Fruit fly (Drosophila melanogaster) whole organism, embryonic: Measurements from ENCODE around the gene pigs.

ENCODE experiments used
- Abd-B ChIP-seq: fragments of 200-800 bp; sonication (Bioruptor generic); optimal IDR thresholded peaks from 2 replicates; lab custom pipeline; 2018; ENCODE audit warnings: missing biosample characterization, mild to moderate bottlenecking, missing genetic modification characterization, moderate library complexity
- B-H2 ChIP-seq: fragments of 200-800 bp; sonication (Bioruptor generic); optimal IDR thresholded peaks from 2 replicates; lab custom pipeline; 2018; ENCODE audit warnings: missing biosample characterization, mild to moderate bottlenecking, missing genetic modification characterization
- CG10543 ChIP-seq: fragments of 200-800 bp; sonication (Bioruptor generic); optimal IDR thresholded peaks from 3 replicates; lab custom pipeline; 2017; ENCODE audit warnings: missing biosample characterization, mild to moderate bottlenecking, missing genetic modification characterization, moderate library complexity
- CG10979 ChIP-seq: fragments of 200-800 bp; sonication (Bioruptor generic); optimal IDR thresholded peaks from 2 replicates; lab custom pipeline; 2018; ENCODE audit warnings: missing biosample characterization, mild to moderate bottlenecking, missing genetic modification characterization, moderate library complexity
- CG11398 ChIP-seq: fragments of 200-800 bp; sonication (Bioruptor generic); optimal IDR thresholded peaks from 2 replicates; lab custom pipeline; 2016; ENCODE audit warnings: missing biosample characterization, missing genetic modification characterization
- CG12391 ChIP-seq: fragments of 200-800 bp; sonication (Bioruptor generic); optimal IDR thresholded peaks from 3 replicates; lab custom pipeline; 2018; ENCODE audit warnings: missing biosample characterization, mild to moderate bottlenecking, missing genetic modification characterization, moderate library complexity
- CG12942 ChIP-seq: fragments of 200-800 bp; sonication (Bioruptor generic); optimal IDR thresholded peaks from 3 replicates; lab custom pipeline; 2016; ENCODE audit warnings: missing biosample characterization, missing genetic modification characterization
- CG13296 ChIP-seq: fragments of 200-800 bp; sonication (Bioruptor generic); optimal IDR thresholded peaks from 3 replicates; lab custom pipeline; 2018; ENCODE audit warnings: missing biosample characterization, mild to moderate bottlenecking, missing genetic modification characterization
- CG14710 ChIP-seq: fragments of 200-800 bp; sonication (Bioruptor generic); optimal IDR thresholded peaks from 3 replicates; lab custom pipeline; 2019; ENCODE audit warnings: missing biosample characterization, mild to moderate bottlenecking, missing genetic modification characterization, moderate library complexity
- CG14965 ChIP-seq: fragments of 200-800 bp; sonication (Bioruptor generic); optimal IDR thresholded peaks from 2 replicates; lab custom pipeline; 2016; ENCODE audit warnings: missing biosample characterization, missing genetic modification characterization, borderline replicate concordance
- CG1529 ChIP-seq: fragments of 200-800 bp; sonication (Bioruptor generic); optimal IDR thresholded peaks from 3 replicates; lab custom pipeline; 2018; ENCODE audit warnings: missing biosample characterization, missing genetic modification characterization
- CG15601 ChIP-seq: fragments of 200-800 bp; sonication (Bioruptor generic); optimal IDR thresholded peaks from 3 replicates; lab custom pipeline; 2019; ENCODE audit warnings: missing biosample characterization, mild to moderate bottlenecking, missing genetic modification characterization, moderate library complexity
- CG1603 ChIP-seq: fragments of 200-800 bp; sonication (Bioruptor generic); optimal IDR thresholded peaks from 2 replicates; lab custom pipeline; 2019; ENCODE audit warnings: missing biosample characterization, mild to moderate bottlenecking, missing genetic modification characterization, moderate library complexity
- CG16813 ChIP-seq: fragments of 200-800 bp; sonication (Bioruptor generic); IDR thresholded peaks from 3 replicates; pipeline ENCODE4 v1.3.6; 2022; ENCODE audit warnings: missing biosample characterization, missing genetic modification characterization; ENCODE audit not compliant: partially characterized antibody
- CG17385 ChIP-seq: fragments of 200-800 bp; sonication (Bioruptor generic); optimal IDR thresholded peaks from 3 replicates; lab custom pipeline; 2018; ENCODE audit warnings: missing biosample characterization, mild to moderate bottlenecking, missing genetic modification characterization
- CG17912 ChIP-seq: fragments of 200-800 bp; sonication (Bioruptor generic); optimal IDR thresholded peaks from 2 replicates; lab custom pipeline; 2018; ENCODE audit warnings: missing biosample characterization, mild to moderate bottlenecking, missing genetic modification characterization
- CG2202 ChIP-seq: fragments of 200-800 bp; sonication (Bioruptor generic); optimal IDR thresholded peaks from 2 replicates; lab custom pipeline; 2018; ENCODE audit warnings: missing biosample characterization, mild to moderate bottlenecking, missing genetic modification characterization
- CG4424 ChIP-seq: fragments of 200-800 bp; sonication (Bioruptor generic); optimal IDR thresholded peaks from 3 replicates; lab custom pipeline; 2016; ENCODE audit warnings: missing biosample characterization, missing genetic modification characterization
- CG6765 ChIP-seq: fragments of 200-800 bp; sonication (Bioruptor generic); optimal IDR thresholded peaks from 3 replicates; lab custom pipeline; 2017; ENCODE audit warnings: missing biosample characterization, mild to moderate bottlenecking, missing genetic modification characterization
- CG7357 ChIP-seq: fragments of 200-800 bp; sonication (Bioruptor generic); IDR thresholded peaks from 3 replicates; pipeline ENCODE4 v1.3.6; 2022; ENCODE audit warnings: missing biosample characterization, missing genetic modification characterization
- CG7987 ChIP-seq: fragments of 200-800 bp; sonication (Bioruptor generic); optimal IDR thresholded peaks from 2 replicates; lab custom pipeline; 2018; ENCODE audit warnings: missing biosample characterization, mild to moderate bottlenecking, missing genetic modification characterization, moderate library complexity
- CG8290 ChIP-seq, 3 experiments: fragments of 200-800 bp; sonication (Bioruptor generic); optimal IDR thresholded peaks; 2 replicates each; lab custom pipeline; 2016 to 2019; ENCODE audit warnings: missing biosample characterization in 3 of 3, missing genetic modification characterization in 3 of 3, mild to moderate bottlenecking in 2 of 3, moderate library complexity in 1 of 3
- CG9727 ChIP-seq: fragments of 200-800 bp; sonication (Bioruptor generic); optimal IDR thresholded peaks from 3 replicates; lab custom pipeline; 2017; ENCODE audit warnings: missing biosample characterization, mild to moderate bottlenecking, missing genetic modification characterization
- CHES-1-like ChIP-seq: fragments of 200-800 bp; sonication (Bioruptor generic); optimal IDR thresholded peaks from 2 replicates; lab custom pipeline; 2016; ENCODE audit warnings: missing biosample characterization, missing genetic modification characterization
- D ChIP-seq, 2 experiments: fragments of 200-800 bp in 1 of 2; fragments of >200 bp in 1 of 2; sonication (Bioruptor generic) in 1 of 2; optimal IDR thresholded peaks; 2 replicates in 1 of 2; 3 replicates in 1 of 2; lab custom pipeline; 2017; ENCODE audit warnings: mild to moderate bottlenecking in 1 of 2, missing biosample characterization in 1 of 2, missing genetic modification characterization in 1 of 2, missing genetic modification reagents in 1 of 2
- Deaf1 ChIP-seq: fragments of 200-800 bp; optimal IDR thresholded peaks from 3 replicates; lab custom pipeline; 2019; ENCODE audit warnings: missing biosample characterization, mild to moderate bottlenecking, missing genetic modification characterization, moderate library complexity
- Drgx ChIP-seq: fragments of 200-800 bp; sonication (Bioruptor generic); IDR thresholded peaks from 2 replicates; pipeline ENCODE4 v1.3.6; 2022; ENCODE audit warnings: missing biosample characterization, missing genetic modification characterization
- Ets65A ChIP-seq: fragments of 200-800 bp; sonication (Bioruptor generic); peaks from one replicate; lab custom pipeline; 2016; ENCODE audit warnings: missing biosample characterization, missing genetic modification characterization
- Hmr ChIP-seq: fragments of 200-800 bp; sonication (Bioruptor generic); optimal IDR thresholded peaks from 3 replicates; lab custom pipeline; 2017; ENCODE audit warnings: mild to moderate bottlenecking, missing biosample characterization, missing genetic modification reagents, missing genetic modification characterization
- Hr51 ChIP-seq, 2 experiments: fragments of 200-800 bp; sonication (Bioruptor generic); optimal IDR thresholded peaks; 2 replicates in 1 of 2; 3 replicates in 1 of 2; lab custom pipeline; 2016 to 2018; ENCODE audit warnings: missing biosample characterization in 2 of 2, missing genetic modification characterization in 2 of 2, mild to moderate bottlenecking in 1 of 2, moderate library complexity in 1 of 2
- Kr ChIP-seq: fragments of 200-800 bp; sonication (Bioruptor generic); optimal IDR thresholded peaks from 2 replicates; lab custom pipeline; 2017; ENCODE audit warnings: missing biosample characterization, mild to moderate bottlenecking, missing genetic modification characterization
- MTF-1 ChIP-seq: fragments of 200-800 bp; sonication (Bioruptor generic); optimal IDR thresholded peaks from 2 replicates; lab custom pipeline; 2018; ENCODE audit warnings: missing biosample characterization, mild to moderate bottlenecking, missing genetic modification characterization, borderline replicate concordance
- Mrtf ChIP-seq: fragments of 200-800 bp; sonication (Bioruptor generic); IDR thresholded peaks from 3 replicates; pipeline ENCODE4 v1.3.6; 2022; ENCODE audit warnings: missing biosample characterization, missing genetic modification characterization
- Nf-YB ChIP-seq: fragments of 200-800 bp; sonication (Bioruptor generic); optimal IDR thresholded peaks from 3 replicates; lab custom pipeline; 2019; ENCODE audit warnings: missing biosample characterization, mild to moderate bottlenecking, missing genetic modification characterization, moderate library complexity
- Sox102F ChIP-seq: fragments of 200-800 bp; sonication (Bioruptor generic); optimal IDR thresholded peaks from 2 replicates; lab custom pipeline; 2018; ENCODE audit warnings: missing biosample characterization, mild to moderate bottlenecking, missing genetic modification characterization, moderate library complexity
- Xrp1 ChIP-seq: fragments of 200-800 bp; sonication (Bioruptor generic); IDR thresholded peaks from 2 replicates; pipeline ENCODE4 v1.3.6; 2022; ENCODE audit warnings: missing biosample characterization, missing genetic modification characterization
- abd-A ChIP-seq: fragments of 200-800 bp; sonication (Bioruptor generic); optimal IDR thresholded peaks from 3 replicates; lab custom pipeline; 2019; ENCODE audit warnings: missing biosample characterization, mild to moderate bottlenecking, missing genetic modification characterization, moderate library complexity
- btn ChIP-seq: fragments of 200-800 bp; sonication (Bioruptor generic); optimal IDR thresholded peaks from 2 replicates; lab custom pipeline; 2016; ENCODE audit warnings: missing biosample characterization, missing genetic modification characterization
- chm ChIP-seq: fragments of 200-800 bp; sonication (Bioruptor generic); IDR thresholded peaks from 2 replicates; pipeline ENCODE4 v1.3.6; 2022; ENCODE audit warnings: missing biosample characterization, missing genetic modification characterization
- disco-r ChIP-seq: fragments of 200-800 bp; sonication (Bioruptor generic); optimal IDR thresholded peaks from 2 replicates; lab custom pipeline; 2016; ENCODE audit warnings: missing biosample characterization, missing genetic modification characterization
- emc ChIP-seq: fragments of 200-800 bp; sonication (Bioruptor generic); optimal IDR thresholded peaks from 2 replicates; lab custom pipeline; 2016; ENCODE audit warnings: missing biosample characterization, missing genetic modification characterization
- exex ChIP-seq: fragments of 200-800 bp; sonication (Bioruptor generic); optimal IDR thresholded peaks from 4 replicates; lab custom pipeline; 2018; ENCODE audit warnings: missing biosample characterization, mild to moderate bottlenecking, missing genetic modification characterization, moderate library complexity
- h ChIP-seq: fragments of >200 bp; optimal IDR thresholded peaks from 2 replicates; lab custom pipeline; 2017
- kah ChIP-seq: fragments of 200-800 bp; sonication (Bioruptor generic); optimal IDR thresholded peaks from 2 replicates; lab custom pipeline; 2018; ENCODE audit warnings: missing biosample characterization, mild to moderate bottlenecking, missing genetic modification characterization
- mirr ChIP-seq: fragments of 200-800 bp; sonication (Bioruptor generic); optimal IDR thresholded peaks from 3 replicates; lab custom pipeline; 2018; ENCODE audit warnings: missing biosample characterization, mild to moderate bottlenecking, missing genetic modification characterization
- odd ChIP-seq: fragments of 200-800 bp; sonication (Bioruptor generic); optimal IDR thresholded peaks from 2 replicates; lab custom pipeline; 2017; ENCODE audit warnings: missing biosample characterization, mild to moderate bottlenecking, missing genetic modification characterization
- ranshi ChIP-seq: fragments of 200-800 bp; sonication (Bioruptor generic); IDR thresholded peaks from 2 replicates; pipeline ENCODE4 v1.3.6; 2022; ENCODE audit warnings: missing biosample characterization, missing genetic modification characterization
- sc ChIP-seq, 3 experiments: fragments of >200 bp in 2 of 3; fragments of 200-800 bp in 1 of 3; sonication (Bioruptor generic) in 1 of 3; optimal IDR thresholded peaks; 2 replicates in 2 of 3; 3 replicates in 1 of 3; lab custom pipeline; 2017; ENCODE audit warnings: mild to moderate bottlenecking in 1 of 3, missing biosample characterization in 1 of 3, missing genetic modification characterization in 1 of 3, missing genetic modification reagents in 1 of 3

The pigs gene

dm6 chrX:6614266-6614665 is 14.4 kb downstream of the pigs start (continued):
- TF ChIP-seq kah (GFP tag; lab: Kevin White, UChicago) (no peak), mirr (GFP tag; lab: Kevin White, UChicago) (peak; percentile 51), CG16813 (no peak), emc (GFP tag; lab: Kevin White, UChicago) (no peak), CG1529 (GFP tag; lab: Kevin White, UChicago) (peak; percentile 30), Abd-B (GFP tag; lab: Kevin White, UChicago) (no peak), CHES-1-like (peak; percentile 18), CG2202 (tag; lab: Kevin White, UChicago) (peak; percentile 45), CG17385 (peak; percentile 24), sc (optimal IDR thresholded peaks at IDR 0.05; lab: Kevin White, UChicago) (no peak), sc (GFP tag; optimal IDR thresholded peaks at IDR 0.05; lab: Kevin White, UChicago) (peak; percentile 16), CG10979 (tag; lab: Kevin White, UChicago) (peak; percentile 7), Kr (GFP tag; lab: Kevin White, UChicago) (peak; percentile 44), CG4424 (peak; percentile 14), disco-r (GFP tag; lab: Kevin White, UChicago) (peak; percentile 6), CG10543 (GFP tag; lab: Kevin White, UChicago) (peak; percentile 44), Nf-YB (GFP tag; lab: Kevin White, UChicago) (peak; percentile 39), Deaf1 (tag; lab: Kevin White, UChicago) (no peak), CG17912 (GFP tag; lab: Kevin White, UChicago) (peak; percentile 14), CG15601 (tag; lab: Kevin White, UChicago) (peak; percentile 65), Hr51 (GFP tag; optimal IDR thresholded peaks at IDR 0.05; lab: Kevin White, UChicago) (peak in 1 of 2 experiments; percentile 8), h (no peak), Mrtf (GFP tag; lab: Robert Waterston, UW) (no peak), CG12391 (tag; lab: Kevin White, UChicago) (peak; percentile 3), CG7357 (GFP tag; lab: Robert Waterston, UW) (no peak), CG13296 (GFP tag; lab: Kevin White, UChicago) (peak; percentile 53), Ets65A (GFP tag; lab: Kevin White, UChicago) (no peak), Xrp1 (GFP tag; lab: Robert Waterston, UW) (peak; percentile 63), CG14710 (peak; percentile 39), Hmr (GFP tag; lab: Kevin White, UChicago) (peak; percentile 55), CG14965 (GFP tag; lab: Kevin White, UChicago) (peak; percentile 4), MTF-1 (peak; percentile 11), Drgx (GFP tag; lab: Robert Waterston, UW) (no peak), exex (peak; percentile 23), CG6765 (peak; percentile 18), D (optimal IDR thresholded peaks at IDR 0.05; lab: Kevin White, UChicago) (no peak), D (GFP tag; optimal IDR thresholded peaks at IDR 0.05; lab: Kevin White, UChicago) (no peak), CG12942 (GFP tag; lab: Kevin White, UChicago) (peak; percentile 19), btn (peak; percentile 28), chm (GFP tag; lab: Robert Waterston, UW) (peak; percentile 39; the same call in 1 of the 2 replicates), CG11398 (peak; percentile 14), Sox102F (GFP tag; lab: Kevin White, UChicago) (peak; percentile 10), abd-A (tag; lab: Kevin White, UChicago) (peak; percentile 14), CG8290 (GFP tag; optimal IDR thresholded peaks at IDR 0.05; lab: Kevin White, UChicago) (no peak), CG8290 (tag; optimal IDR thresholded peaks at IDR 0.05; lab: Kevin White, UChicago) (peak; percentile 29 to 67), CG7987 (peak; percentile 38), odd (peak; percentile 65), CG9727 (peak; percentile 43), ranshi (GFP tag; lab: Robert Waterston, UW) (peak; percentile 17; the same call in 1 of the 2 replicates), CG1603 (tag; lab: Kevin White, UChicago) (peak; percentile 58), B-H2 (peak; percentile 11)
